Worm (Caenorhabditis elegans) whole organism, young adult: ENCODE results near the gene pals-23.
"Not testable (repeated sequence)": the region's sequence is repeated elsewhere in the genome, so short reads cannot be mapped to it uniquely, and the experiment has no call there.

ENCODE experiments used
- B0035.1 ChIP-seq: sonication (generic microtip); optimal IDR thresholded peaks from 2 replicates; lab custom pipeline; 2016; ENCODE audit warnings: missing genetic modification characterization, mild to moderate bottlenecking, missing compliant biosample characterization, missing genotype, missing genetic modification reagents
- B0261.1 ChIP-seq: sonication (generic microtip); optimal IDR thresholded peaks from 2 replicates; lab custom pipeline; 2016; ENCODE audit warnings: mild to moderate bottlenecking, missing genetic modification characterization, moderate library complexity, missing compliant biosample characterization
- C17E4.6 ChIP-seq: fragments of 200-800 bp; sonication (Bioruptor generic); IDR thresholded peaks from 2 replicates; pipeline ENCODE4 v1.3.6; 2022; ENCODE audit warnings: missing genetic modification reagents, missing genetic modification characterization, missing compliant biosample characterization
- F55B11.4 ChIP-seq: sonication (generic microtip); optimal IDR thresholded peaks from 2 replicates; lab custom pipeline; 2016; ENCODE audit warnings: missing compliant biosample characterization, missing genetic modification characterization, borderline replicate concordance; ENCODE audit not compliant: insufficient read depth
- Y79H2A.3 ChIP-seq: fragments of 200-800 bp; sonication (Bioruptor generic); conservative IDR thresholded peaks from 2 replicates; pipeline ENCODE4 v1.3.6; 2022; ENCODE audit warnings: missing genetic modification reagents, missing genetic modification characterization, missing compliant biosample characterization
- akir-1 ChIP-seq: fragments of 200-800 bp; sonication (Bioruptor generic); optimal IDR thresholded peaks from 2 replicates; lab custom pipeline; 2018; ENCODE audit warnings: mild to moderate bottlenecking, missing genetic modification characterization, moderate library complexity, missing compliant biosample characterization
- bed-2 ChIP-seq: fragments of 200-800 bp; sonication (Bioruptor generic); IDR thresholded peaks from 2 replicates; pipeline ENCODE4 v1.3.6; 2022; ENCODE audit warnings: missing genetic modification reagents, missing genetic modification characterization, missing compliant biosample characterization
- cebp-1 ChIP-seq, 2 experiments: fragments of 200-800 bp in 1 of 2; sonication (Bioruptor generic) in 1 of 2; sonication (generic microtip) in 1 of 2; IDR thresholded peaks in 1 of 2; optimal IDR thresholded peaks in 1 of 2; 2 replicates each; pipeline versions ENCODE4 v1.3.6 to Lab custom; 2017 to 2022; ENCODE audit warnings: missing compliant biosample characterization in 2 of 2, missing genetic modification characterization in 2 of 2, mild to moderate bottlenecking in 1 of 2, missing genetic modification reagents in 1 of 2, moderate library complexity in 1 of 2
- cebp-2 ChIP-seq: fragments of 200-800 bp; sonication (Bioruptor generic); IDR thresholded peaks from 2 replicates; pipeline ENCODE4 v1.3.6; 2022; ENCODE audit warnings: missing genetic modification characterization, missing compliant biosample characterization
- ceh-58 ChIP-seq: fragments of 200-800 bp; sonication (Bioruptor generic); IDR thresholded peaks from 2 replicates; pipeline ENCODE4 v1.3.6; 2022; ENCODE audit warnings: missing genetic modification characterization, missing compliant biosample characterization
- ceh-91 ChIP-seq: fragments of 200-800 bp; sonication (Bioruptor generic); IDR thresholded peaks from 2 replicates; pipeline ENCODE4 v1.3.6; 2022; ENCODE audit warnings: missing genetic modification reagents, missing genetic modification characterization, missing compliant biosample characterization
- die-1 ChIP-seq: sonication (generic microtip); optimal IDR thresholded peaks from 2 replicates; lab custom pipeline; 2016; ENCODE audit warnings: missing genotype, mild to moderate bottlenecking, missing genetic modification characterization, missing compliant biosample characterization
- dox-1 ChIP-seq: fragments of 200-800 bp; sonication (Bioruptor generic); IDR thresholded peaks from 2 replicates; pipeline ENCODE4 v1.3.6; 2022; ENCODE audit warnings: missing genetic modification reagents, missing genetic modification characterization, missing compliant biosample characterization
- egl-44 ChIP-seq: fragments of 200-800 bp; sonication (Bioruptor generic); IDR thresholded peaks from 2 replicates; pipeline ENCODE4 v1.3.6; 2022; ENCODE audit warnings: missing genetic modification reagents, missing genetic modification characterization, missing compliant biosample characterization
- egrh-3 ChIP-seq: fragments of 200-800 bp; sonication (Bioruptor generic); IDR thresholded peaks from 2 replicates; pipeline ENCODE4 v1.3.6; 2022; ENCODE audit warnings: missing genetic modification reagents, missing genetic modification characterization, missing compliant biosample characterization
- ets-4 ChIP-seq: fragments of 200-800 bp; sonication (Bioruptor generic); optimal IDR thresholded peaks from 2 replicates; lab custom pipeline; 2018; ENCODE audit warnings: mild to moderate bottlenecking, missing genetic modification characterization, missing compliant biosample characterization
- gei-17 ChIP-seq: fragments of 200-800 bp; sonication (Bioruptor generic); optimal IDR thresholded peaks from 2 replicates; lab custom pipeline; 2018; ENCODE audit warnings: mild to moderate bottlenecking, missing genetic modification characterization, missing compliant biosample characterization
- hmg-20 ChIP-seq: fragments of 200-800 bp; sonication (Bioruptor generic); IDR thresholded peaks from 2 replicates; pipeline ENCODE4 v1.3.6; 2022; ENCODE audit warnings: missing genetic modification reagents, missing genetic modification characterization, missing compliant biosample characterization
- hrde-1 ChIP-seq: sonication (generic microtip); optimal IDR thresholded peaks from 2 replicates; lab custom pipeline; 2016; ENCODE audit warnings: missing genetic modification characterization, mild to moderate bottlenecking, missing compliant biosample characterization, moderate library complexity, missing genotype, missing genetic modification reagents, borderline replicate concordance
- lin-26 ChIP-seq: fragments of 200-800 bp; sonication (Bioruptor generic); IDR thresholded peaks from 2 replicates; pipeline ENCODE4 v1.3.6; 2022; ENCODE audit warnings: missing genetic modification reagents, missing genetic modification characterization, missing compliant biosample characterization
- lin-35 ChIP-seq, 3 experiments: fragments of 150-350 bp in 2 of 3; sonication (generic microtip) in 1 of 3; optimal IDR thresholded peaks; 2 replicates each; lab custom pipeline; 2014 to 2018; ENCODE audit warnings: missing biosample characterization in 3 of 3, missing genetic modification characterization in 3 of 3, missing genetic modification reagents in 3 of 3
- lin-40 ChIP-seq: sonication (generic microtip); optimal IDR thresholded peaks from 2 replicates; lab custom pipeline; 2016; ENCODE audit warnings: missing genetic modification characterization, mild to moderate bottlenecking, missing compliant biosample characterization, missing genotype, missing genetic modification reagents
- mcd-1 ChIP-seq: fragments of 200-800 bp; sonication (Bioruptor generic); IDR thresholded peaks from 2 replicates; pipeline ENCODE4 v1.3.6; 2022; ENCODE audit warnings: missing genetic modification reagents, missing genetic modification characterization, missing compliant biosample characterization
- mel-28 ChIP-seq: sonication (generic microtip); optimal IDR thresholded peaks from 2 replicates; lab custom pipeline; 2016; ENCODE audit warnings: borderline replicate concordance, mild to moderate bottlenecking, missing genetic modification characterization, missing compliant biosample characterization
- nfya-1 ChIP-seq: sonication (generic microtip); optimal IDR thresholded peaks from 2 replicates; lab custom pipeline; 2017; ENCODE audit warnings: antibody characterized with exemption, missing compliant biosample characterization, missing genetic modification characterization, borderline replicate concordance; ENCODE audit not compliant: insufficient read depth
- nhr-80 ChIP-seq: sonication (generic microtip); optimal IDR thresholded peaks from 2 replicates; lab custom pipeline; 2016; ENCODE audit warnings: missing genetic modification characterization, missing compliant biosample characterization
- nhr-90 ChIP-seq: sonication (generic microtip); optimal IDR thresholded peaks from 2 replicates; lab custom pipeline; 2016; ENCODE audit warnings: missing genotype, mild to moderate bottlenecking, missing genetic modification characterization, missing compliant biosample characterization
- rpc-1 ChIP-seq, 2 experiments: fragments of 150-350 bp in 1 of 2; sonication (generic microtip) in 1 of 2; optimal IDR thresholded peaks; 2 replicates each; lab custom pipeline; 2014 to 2018; ENCODE audit warnings: missing biosample characterization in 1 of 2, missing genetic modification characterization in 1 of 2, missing genetic modification reagents in 1 of 2, missing genotype in 1 of 2
- snpc-1.3 ChIP-seq: sonication (generic microtip); optimal IDR thresholded peaks from 2 replicates; lab custom pipeline; 2017; ENCODE audit warnings: missing genetic modification characterization, mild to moderate bottlenecking, missing compliant biosample characterization, antibody characterized with exemption, moderate library complexity, missing genotype, missing genetic modification reagents; ENCODE audit not compliant: insufficient read depth
- snpc-3.4 ChIP-seq: sonication (generic microtip); optimal IDR thresholded peaks from 2 replicates; lab custom pipeline; 2017; ENCODE audit warnings: missing genetic modification characterization, mild to moderate bottlenecking, missing compliant biosample characterization, antibody characterized with exemption, moderate library complexity, missing genotype, missing genetic modification reagents
- tbp1 ChIP-seq: fragments of 200-800 bp; sonication (Bioruptor generic); optimal IDR thresholded peaks from 2 replicates; lab custom pipeline; 2018; ENCODE audit warnings: mild to moderate bottlenecking, missing genetic modification characterization, missing compliant biosample characterization
- tbx-9 ChIP-seq: sonication (generic microtip); optimal IDR thresholded peaks from 2 replicates; lab custom pipeline; 2016; ENCODE audit warnings: borderline replicate concordance, missing genetic modification characterization, inconsistent platforms, missing compliant biosample characterization
- unc-62 ChIP-seq: fragments of 150-350 bp; optimal IDR thresholded peaks from 2 replicates; lab custom pipeline; 2014; ENCODE audit warnings: missing biosample characterization, missing genetic modification reagents, missing genetic modification characterization
- xnd-1 ChIP-seq: sonication (generic microtip); optimal IDR thresholded peaks from 2 replicates; lab custom pipeline; 2016; ENCODE audit warnings: missing genotype, missing genetic modification reagents, missing genetic modification characterization, missing compliant biosample characterization
- zfh-2 ChIP-seq: fragments of 200-800 bp; sonication (Bioruptor generic); conservative IDR thresholded peaks from 2 replicates; pipeline ENCODE4 v1.3.6; 2022; ENCODE audit warnings: missing genetic modification reagents, missing genetic modification characterization, missing compliant biosample characterization
- zim-3 ChIP-seq: sonication (generic microtip); optimal IDR thresholded peaks from 2 replicates; lab custom pipeline; 2017; ENCODE audit warnings: mild to moderate bottlenecking, missing genetic modification characterization, moderate library complexity, missing compliant biosample characterization
- ztf-18 ChIP-seq: sonication (generic microtip); optimal IDR thresholded peaks from 2 replicates; lab custom pipeline; 2016; ENCODE audit warnings: missing genotype, mild to moderate bottlenecking, missing genetic modification characterization, missing compliant biosample characterization

Gene pals-23

DNA sequence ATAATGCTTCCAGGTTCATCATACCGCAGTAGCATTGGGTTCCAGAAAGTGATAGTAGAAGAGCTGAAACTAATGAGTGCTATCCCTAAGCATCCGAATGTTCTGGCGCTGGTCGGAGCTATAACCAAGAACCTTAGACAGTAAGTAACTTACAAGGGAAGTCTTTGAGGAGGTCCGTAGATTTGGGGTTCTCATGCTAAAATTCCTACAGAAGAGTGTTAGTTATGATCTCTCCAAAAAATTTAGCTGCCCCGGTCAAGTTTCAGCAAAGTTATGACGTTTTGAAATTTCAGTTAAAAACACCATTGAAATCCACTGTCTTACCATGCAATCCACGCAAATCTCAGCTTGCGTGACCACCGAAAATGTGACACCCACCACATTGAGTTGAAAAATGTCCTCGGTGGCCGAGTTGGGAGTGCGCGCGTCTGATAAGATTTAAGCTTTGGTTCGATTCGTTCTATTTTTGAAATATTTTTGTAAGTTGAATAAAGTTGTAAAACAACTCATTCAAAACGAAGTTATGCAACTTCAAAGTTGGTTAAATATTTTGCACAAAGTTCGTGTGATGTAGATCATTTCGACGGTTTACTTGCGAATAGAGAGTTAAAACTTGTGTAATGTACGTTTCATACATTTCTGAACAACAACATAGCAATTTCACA is 36.3 kb downstream of the pals-23 start:
- not testable (repeated sequence) for TF ChIP-seq rpc-1 (optimal IDR thresholded peaks at IDR 0.05; lab: Kevin White, UChicago)
- TF ChIP-seq rpc-1 (tag; optimal IDR thresholded peaks at IDR 0.05; lab: Kevin White, UChicago) (peak; percentile 50), tbp1 (peak; percentile 74), B0261.1 (tag; lab: Kevin White, UChicago) (peak; percentile 53), lin-26 (GFP tag; lab: Robert Waterston, UW) (peak; percentile 43; the same call in 1 of the 2 replicates)

DNA sequence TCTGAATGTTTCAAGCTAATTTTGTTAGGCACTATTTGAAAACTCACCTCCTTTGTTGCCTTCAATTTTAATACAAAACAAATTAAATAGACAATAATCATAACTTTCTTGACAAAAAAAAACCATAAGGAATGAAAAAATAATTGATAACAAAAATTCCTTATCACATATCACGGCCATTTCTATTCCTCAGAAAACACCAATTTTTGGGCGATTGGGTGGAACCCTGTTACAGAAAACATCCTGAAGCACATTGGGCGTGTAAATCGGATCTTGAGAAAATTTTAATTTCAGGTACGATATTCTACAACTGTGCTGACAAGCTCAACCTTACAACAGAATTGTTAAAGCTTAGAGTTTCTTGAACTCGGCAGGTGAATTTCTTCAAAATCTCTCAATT is 40.2 kb downstream of the pals-23 start, which contains the start of gene F40G9.8:
Gene F40G9.8, minus strand, starts transcription at position 101 of the 400 bp plus-strand sequence.
- TF ChIP-seq dox-1 (GFP tag; lab: Robert Waterston, UW) (no peak), nhr-80 (no peak), cebp-1 (GFP tag; IDR thresholded peaks at IDR 0.05; lab: Robert Waterston, UW) (no peak), cebp-1 (tag; optimal IDR thresholded peaks at IDR 0.05; lab: Kevin White, UChicago) (no peak), die-1 (no peak)

DNA sequence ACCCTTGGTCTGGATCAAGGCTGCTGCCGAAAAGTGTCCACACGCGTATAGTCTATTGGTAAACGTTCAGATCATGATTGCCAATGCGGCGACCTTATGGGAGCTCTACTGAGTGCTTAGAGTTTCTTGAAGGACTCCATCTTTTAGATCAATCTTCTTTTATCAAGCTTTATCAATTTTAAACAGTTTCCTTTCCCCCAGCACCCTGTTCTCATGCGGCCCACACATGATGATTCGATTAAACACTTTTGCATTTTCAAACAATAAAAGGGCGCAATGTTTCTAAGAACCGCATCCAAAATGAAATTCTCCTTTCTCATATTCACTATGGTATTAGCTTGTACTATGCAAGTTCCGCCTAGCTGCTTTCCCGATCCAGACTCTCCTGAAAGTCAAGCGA is 40.8 kb downstream of the pals-23 start, which contains the start of gene F40G9.7:
Gene F40G9.7, plus strand, starts transcription at position 301 of the 400 bp plus-strand sequence.
- TF ChIP-seq hrde-1 (tag; lab: Kevin White, UChicago) (no peak), B0035.1 (tag; lab: Kevin White, UChicago) (no peak), egl-44 (GFP tag; lab: Robert Waterston, UW) (no peak), lin-40 (tag; lab: Kevin White, UChicago) (no peak), Y79H2A.3 (GFP tag; lab: Robert Waterston, UW) (no peak), ets-4 (no peak), C17E4.6 (GFP tag; lab: Robert Waterston, UW) (no peak), nhr-90 (tag; lab: Kevin White, UChicago) (no peak), lin-26 (GFP tag; lab: Robert Waterston, UW) (no peak), mcd-1 (GFP tag; lab: Robert Waterston, UW) (no peak), cebp-2 (GFP tag; lab: Robert Waterston, UW) (no peak), lin-35 (GFP tag; optimal IDR thresholded peaks at IDR 0.05; lab: Kevin White, UChicago) (no peak), nfya-1 (tag; lab: Kevin White, UChicago) (no peak), ceh-91 (no peak)
- TF ChIP-seq, all 124 proteins: peak for 0

DNA sequence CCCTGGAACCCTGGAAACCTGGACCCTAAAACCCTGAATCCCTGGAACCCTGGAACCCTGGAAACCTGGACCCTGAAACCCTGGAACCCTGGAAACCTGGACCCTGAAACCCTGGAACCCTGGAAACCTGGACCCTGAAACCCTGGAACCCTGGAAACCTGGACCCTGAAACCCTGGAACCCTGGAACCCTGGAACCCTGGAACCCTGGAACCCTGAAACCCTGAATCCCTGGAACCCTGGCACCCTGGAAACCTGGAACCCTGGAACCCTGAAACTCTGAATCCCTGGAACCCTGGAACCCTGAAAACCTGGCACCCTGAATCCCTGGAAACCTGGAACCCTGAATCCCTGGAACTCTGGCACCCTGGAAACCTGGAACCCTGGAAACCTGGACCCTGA is 43.8 kb downstream of the pals-23 start:
- TF ChIP-seq zfh-2 (peak; percentile 82), egrh-3 (GFP tag; lab: Robert Waterston, UW) (peak; percentile 85)
- TF ChIP-seq, all 124 proteins: peak for 2; not testable (repeated sequence) for 122

DNA sequence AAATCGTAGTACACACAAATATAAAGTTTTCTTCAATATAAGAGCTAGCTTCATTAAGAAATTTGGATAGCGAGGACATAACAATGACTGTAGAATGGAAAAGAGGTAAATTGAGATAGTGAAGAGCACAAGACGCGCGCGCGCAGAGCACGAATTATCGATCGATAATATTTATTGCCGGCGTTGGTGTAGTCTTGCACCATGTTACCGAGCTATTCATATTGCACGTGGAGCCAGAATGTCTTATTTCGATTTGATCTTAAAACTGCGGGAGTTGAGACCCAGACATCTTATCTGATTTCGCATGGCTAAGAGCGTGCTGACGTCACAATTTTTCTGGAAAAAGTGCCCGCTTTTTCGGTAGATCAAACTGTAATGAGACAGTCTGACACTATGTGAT is 44.9 kb downstream of the pals-23 start, which contains the start of gene F40G9.18:
Gene F40G9.18, minus strand, starts transcription at position 101 of the 400 bp plus-strand sequence.
- TF ChIP-seq F55B11.4 (tag; lab: Kevin White, UChicago) (no peak), cebp-2 (GFP tag; lab: Robert Waterston, UW) (no peak), mel-28 (tag; lab: Kevin White, UChicago) (no peak)

DNA sequence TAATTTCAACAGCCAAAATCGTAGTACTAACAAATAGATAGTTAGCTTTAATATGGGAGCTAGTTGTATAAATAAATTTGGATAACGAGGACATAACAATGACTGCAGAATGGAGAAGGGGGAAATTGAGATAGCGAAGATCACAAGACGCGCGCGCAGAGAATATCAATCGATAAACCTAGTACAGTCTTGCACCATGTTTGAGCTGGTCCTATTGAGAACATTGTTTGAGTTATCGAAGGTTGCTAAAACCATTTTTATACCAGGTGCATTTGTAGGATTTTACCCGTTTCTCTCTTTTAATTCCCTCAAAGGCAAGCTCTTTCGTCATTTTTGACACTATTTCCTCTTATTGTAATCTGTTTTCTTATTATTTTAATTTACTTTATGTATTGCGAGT is 47.0 kb downstream of the pals-23 start, which contains the start of the genes F40G9.9 and F40G9.12:
Gene F40G9.9, minus strand, starts transcription at position 101 of the 400 bp plus-strand sequence.
Gene F40G9.12, plus strand, starts transcription at position 231 of the 400 bp plus-strand sequence.
- TF ChIP-seq zim-3 (tag; lab: Kevin White, UChicago) = no peak
- no peak for TF ChIP-seq snpc-1.3
- TF ChIP-seq bed-2 (GFP tag; lab: Robert Waterston, UW) = no peak
- TF ChIP-seq ztf-18 (tag; lab: Kevin White, UChicago) = no peak
- no peak for TF ChIP-seq gei-17 (GFP tag; lab: Kevin White, UChicago)
- no peak for TF ChIP-seq hmg-20 (GFP tag; lab: Robert Waterston, UW)
- no peak for TF ChIP-seq ceh-58 (GFP tag; lab: Robert Waterston, UW)
- TF ChIP-seq xnd-1 = no peak
- no peak for TF ChIP-seq B0035.1 (tag; lab: Kevin White, UChicago)
- TF ChIP-seq snpc-3.4 (tag; lab: Kevin White, UChicago) = no peak
- TF ChIP-seq akir-1 (GFP tag; lab: Kevin White, UChicago) = no peak
- TF ChIP-seq cebp-2 (GFP tag; lab: Robert Waterston, UW) = no peak
- TF ChIP-seq tbx-9 (tag; lab: Kevin White, UChicago) = no peak
- no peak for TF ChIP-seq unc-62 (GFP tag; lab: Kevin White, UChicago)
